Worm (Caenorhabditis elegans) whole organism, L2 larva: ENCODE results near the gene E02H9.1.
A peak's percentile ranks its signal among the peaks of the same experiment; 100 is the strongest.

Experiments
- F13H6.1 ChIP-seq: sonication (generic microtip); optimal IDR thresholded peaks from 2 replicates; lab custom pipeline; 2016; ENCODE audit warnings: missing genetic modification characterization, missing compliant biosample characterization
- R02D3.7 ChIP-seq: fragments of 150-350 bp; optimal IDR thresholded peaks from 2 replicates; lab custom pipeline; 2014; ENCODE audit warnings: missing biosample characterization, missing genetic modification characterization
- ZK546.5 ChIP-seq: sonication (generic microtip); optimal IDR thresholded peaks from 2 replicates; lab custom pipeline; 2017; ENCODE audit warnings: missing biosample characterization, missing genetic modification characterization
- alr-1 ChIP-seq: fragments of 150-350 bp; optimal IDR thresholded peaks from 2 replicates; lab custom pipeline; 2014; ENCODE audit warnings: missing biosample characterization, missing genetic modification characterization
- aly-2 ChIP-seq: fragments of 150-350 bp; optimal IDR thresholded peaks from 2 replicates; lab custom pipeline; 2014; ENCODE audit warnings: missing biosample characterization, missing genetic modification characterization
- ceh-16 ChIP-seq: fragments of 150-350 bp; optimal IDR thresholded peaks from 2 replicates; lab custom pipeline; 2014; ENCODE audit warnings: missing biosample characterization, missing genetic modification characterization
- ceh-82 ChIP-seq: fragments of 150-350 bp; optimal IDR thresholded peaks from 2 replicates; lab custom pipeline; 2014; ENCODE audit warnings: missing biosample characterization, missing genetic modification characterization
- egl-27 ChIP-seq: sonication (generic microtip); optimal IDR thresholded peaks from 3 replicates; lab custom pipeline; 2017; ENCODE audit warnings: missing biosample characterization, missing genetic modification reagents, missing genetic modification characterization
- elt-1 ChIP-seq: fragments of 150-350 bp; optimal IDR thresholded peaks from 2 replicates; lab custom pipeline; 2014; ENCODE audit warnings: missing biosample characterization, missing genetic modification characterization
- fos-1 ChIP-seq: fragments of 150-350 bp; optimal IDR thresholded peaks from 2 replicates; lab custom pipeline; 2014; ENCODE audit warnings: missing biosample characterization, missing genetic modification characterization
- gmeb-1 ChIP-seq: fragments of 150-350 bp; optimal IDR thresholded peaks from 2 replicates; lab custom pipeline; 2014; ENCODE audit warnings: missing biosample characterization, missing genetic modification characterization
- lin-11 ChIP-seq: fragments of 150-350 bp; sonication (generic microtip); optimal IDR thresholded peaks from 2 replicates; lab custom pipeline; 2014; ENCODE audit warnings: missing biosample characterization, missing genetic modification characterization, inconsistent platforms, mixed read lengths
- lin-13 ChIP-seq: fragments of 150-350 bp; optimal IDR thresholded peaks from 2 replicates; lab custom pipeline; 2014; ENCODE audit warnings: missing biosample characterization, missing genetic modification reagents, missing genetic modification characterization
- lin-39 ChIP-seq: fragments of 150-350 bp; optimal IDR thresholded peaks from 2 replicates; lab custom pipeline; 2014; ENCODE audit warnings: missing biosample characterization, missing genetic modification reagents, missing genetic modification characterization
- lsy-2 ChIP-seq, 2 experiments: fragments of 150-350 bp in 1 of 2; sonication (generic microtip) in 1 of 2; optimal IDR thresholded peaks; 2 replicates each; lab custom pipeline; 2014 to 2017; ENCODE audit warnings: missing biosample characterization in 2 of 2, missing genetic modification characterization in 2 of 2
- mab-5 ChIP-seq: fragments of 150-350 bp; optimal IDR thresholded peaks from 2 replicates; lab custom pipeline; 2014; ENCODE audit warnings: missing biosample characterization, missing genetic modification characterization
- mbf-1 ChIP-seq: sonication (generic microtip); optimal IDR thresholded peaks from 2 replicates; lab custom pipeline; 2017; ENCODE audit warnings: missing biosample characterization, missing genetic modification characterization
- mdl-1 ChIP-seq, 2 experiments: fragments of 150-350 bp in 1 of 2; sonication (generic microtip) in 1 of 2; optimal IDR thresholded peaks; 2 replicates each; lab custom pipeline; 2017; ENCODE audit warnings: missing biosample characterization in 2 of 2, missing genetic modification characterization in 2 of 2
- nhr-10 ChIP-seq: sonication (generic microtip); optimal IDR thresholded peaks from 2 replicates; lab custom pipeline; 2017; ENCODE audit warnings: missing biosample characterization, missing genetic modification characterization
- nhr-12 ChIP-seq: fragments of 150-350 bp; optimal IDR thresholded peaks from 2 replicates; lab custom pipeline; 2014; ENCODE audit warnings: missing biosample characterization, missing genetic modification characterization
- nhr-129 ChIP-seq: fragments of 150-350 bp; optimal IDR thresholded peaks from 2 replicates; lab custom pipeline; 2014; ENCODE audit warnings: missing biosample characterization, missing genetic modification characterization
- nhr-23 ChIP-seq: fragments of 150-350 bp; optimal IDR thresholded peaks from 2 replicates; lab custom pipeline; 2014; ENCODE audit warnings: missing biosample characterization, missing genetic modification reagents, missing genetic modification characterization
- nhr-237 ChIP-seq: fragments of 150-350 bp; optimal IDR thresholded peaks from 2 replicates; lab custom pipeline; 2014; ENCODE audit warnings: missing biosample characterization, missing genetic modification characterization
- nhr-25 ChIP-seq: fragments of 150-350 bp; sonication (generic microtip); optimal IDR thresholded peaks from 3 replicates; lab custom pipeline; 2014; ENCODE audit warnings: missing biosample characterization, missing genetic modification characterization
- nhr-6 ChIP-seq: fragments of 150-350 bp; optimal IDR thresholded peaks from 2 replicates; lab custom pipeline; 2014; ENCODE audit warnings: missing biosample characterization, missing genetic modification characterization
- nhr-77 ChIP-seq: fragments of 150-350 bp; optimal IDR thresholded peaks from 2 replicates; lab custom pipeline; 2014; ENCODE audit warnings: missing biosample characterization, missing genetic modification characterization
- peb-1 ChIP-seq: fragments of 150-350 bp; optimal IDR thresholded peaks from 2 replicates; lab custom pipeline; 2014; ENCODE audit warnings: missing biosample characterization, missing genetic modification characterization
- skn-1 ChIP-seq: sonication (generic microtip); optimal IDR thresholded peaks from 2 replicates; lab custom pipeline; 2017; ENCODE audit warnings: missing biosample characterization, missing genetic modification characterization
- sma-3 ChIP-seq: sonication (generic microtip); optimal IDR thresholded peaks from 2 replicates; lab custom pipeline; 2016; ENCODE audit warnings: missing genetic modification reagents, missing genetic modification characterization, missing compliant biosample characterization
- sma-9 ChIP-seq, 2 experiments: fragments of 150-350 bp in 1 of 2; sonication (generic microtip) in 1 of 2; optimal IDR thresholded peaks; 2 replicates each; lab custom pipeline; 2014 to 2016; ENCODE audit warnings: missing genetic modification characterization in 2 of 2, mild to moderate bottlenecking in 1 of 2, missing biosample characterization in 1 of 2, missing compliant biosample characterization in 1 of 2, missing genetic modification reagents in 1 of 2, moderate library complexity in 1 of 2
- snpc-4 ChIP-seq: fragments of 150-350 bp; optimal IDR thresholded peaks from 2 replicates; lab custom pipeline; 2014; ENCODE audit warnings: missing biosample characterization, missing genetic modification characterization
- unc-39 ChIP-seq: fragments of 150-350 bp; optimal IDR thresholded peaks from 2 replicates; lab custom pipeline; 2014; ENCODE audit warnings: missing biosample characterization, missing genetic modification characterization
- unc-62 ChIP-seq: fragments of 150-350 bp; optimal IDR thresholded peaks from 2 replicates; lab custom pipeline; 2014; ENCODE audit warnings: missing biosample characterization, missing genetic modification reagents, missing genetic modification characterization
- zag-1 ChIP-seq: fragments of 150-350 bp; optimal IDR thresholded peaks from 2 replicates; lab custom pipeline; 2014; ENCODE audit warnings: missing biosample characterization, missing genetic modification characterization
- ztf-1 ChIP-seq: fragments of 200-800 bp; sonication (Bioruptor generic); conservative IDR thresholded peaks from 2 replicates; pipeline ENCODE4 v1.3.6; 2022; ENCODE audit warnings: missing genetic modification characterization, missing compliant biosample characterization
- ztf-11 ChIP-seq: sonication (generic microtip); optimal IDR thresholded peaks from 2 replicates; lab custom pipeline; 2017; ENCODE audit warnings: missing biosample characterization, missing genetic modification characterization
- ztf-4 ChIP-seq: fragments of 150-350 bp; optimal IDR thresholded peaks from 2 replicates; lab custom pipeline; 2014; ENCODE audit warnings: missing biosample characterization, missing genetic modification characterization

Gene E02H9.1

ce11 chrIII:2471855-2472254 lies 3.6 kb downstream of the E02H9.1 start (continued):
- TF ChIP-seq sma-3 = no peak
- no peak for TF ChIP-seq skn-1
- peak in 1 of 2 experiments; percentile 41 for TF ChIP-seq mdl-1 (tag; optimal IDR thresholded peaks at IDR 0.05; lab: Kevin White, UChicago)
- no peak for TF ChIP-seq egl-27 (tag; lab: Kevin White, UChicago)
- no peak for TF ChIP-seq ZK546.5 (tag; lab: Kevin White, UChicago)
- peak; percentile 2 for TF ChIP-seq mab-5 (tag; lab: Kevin White, UChicago)
- TF ChIP-seq zag-1 (tag; lab: Kevin White, UChicago) = no peak
- no peak for TF ChIP-seq nhr-12 (tag; lab: Kevin White, UChicago)
- peak in 1 of 2 experiments; percentile 67 for TF ChIP-seq lsy-2 (tag; optimal IDR thresholded peaks at IDR 0.05; lab: Kevin White, UChicago)
- TF ChIP-seq peb-1 (tag; lab: Kevin White, UChicago) = no peak
- TF ChIP-seq ztf-1 = no peak
- no peak for TF ChIP-seq aly-2 (tag; lab: Kevin White, UChicago)
- no peak for TF ChIP-seq nhr-25
- TF ChIP-seq sma-9 (GFP tag; optimal IDR thresholded peaks at IDR 0.05; lab: Kevin White, UChicago) = no peak
- TF ChIP-seq sma-9 (tag; optimal IDR thresholded peaks at IDR 0.05; lab: Kevin White, UChicago) = no peak
- TF ChIP-seq nhr-6 (tag; lab: Kevin White, UChicago) = no peak
- TF ChIP-seq ceh-16 = no peak

ce11 chrIII:2473554-2473953 lies 5.3 kb downstream of the E02H9.1 start, which contains the start of gene smg-6:
TSS of gene smg-6 (plus strand) at chrIII:2473854.
- no peak for TF ChIP-seq gmeb-1 (tag; lab: Kevin White, UChicago)
- no peak for TF ChIP-seq ztf-1
- TF ChIP-seq unc-39 (tag; lab: Kevin White, UChicago) = no peak
- no peak for TF ChIP-seq mbf-1 (tag; lab: Kevin White, UChicago)
- TF ChIP-seq nhr-6 (tag; lab: Kevin White, UChicago) = no peak
- TF ChIP-seq, all 48 proteins: peak for 0

- TF ChIP-seq peb-1 (tag; lab: Kevin White, UChicago) = no peak
- no peak for TF ChIP-seq lin-39 (tag; lab: Kevin White, UChicago)
- TF ChIP-seq unc-62 (GFP tag; lab: Kevin White, UChicago) = no peak
- no peak for TF ChIP-seq ceh-16
- no peak for TF ChIP-seq nhr-10
- no peak for TF ChIP-seq sma-3
- TF ChIP-seq nhr-6 (tag; lab: Kevin White, UChicago) = no peak
- TF ChIP-seq snpc-4 = no peak
- TF ChIP-seq alr-1 (tag; lab: Kevin White, UChicago) = no peak
- TF ChIP-seq nhr-237 (tag; lab: Kevin White, UChicago) = no peak
- TF ChIP-seq nhr-12 (tag; lab: Kevin White, UChicago) = no peak
- no peak for TF ChIP-seq egl-27 (tag; lab: Kevin White, UChicago)
- TF ChIP-seq nhr-77 (tag; lab: Kevin White, UChicago) = no peak
- TF ChIP-seq lin-11 = no peak
- no peak for TF ChIP-seq F13H6.1
- no peak for TF ChIP-seq unc-39 (tag; lab: Kevin White, UChicago)
- TF ChIP-seq lin-13 (GFP tag; lab: Kevin White, UChicago) = no peak
- TF ChIP-seq nhr-23 (tag; lab: Kevin White, UChicago) = no peak
- no peak for TF ChIP-seq lsy-2 (tag; optimal IDR thresholded peaks at IDR 0.05; lab: Kevin White, UChicago)
- TF ChIP-seq ceh-82 = no peak
Observed at ce11 chrIII:2474781-2475180, 6.5 kb downstream of the E02H9.1 start.

ce11 chrIII:2477303-2477702 lies 9.0 kb downstream of the E02H9.1 start:
- TF ChIP-seq nhr-12 (tag; lab: Kevin White, UChicago) (no peak), ztf-11 (tag; lab: Kevin White, UChicago) (no peak), F13H6.1 (no peak), nhr-129 (tag; lab: Kevin White, UChicago) (no peak), ceh-16 (no peak), fos-1 (no peak), skn-1 (no peak), R02D3.7 (tag; lab: Kevin White, UChicago) (no peak), sma-9 (GFP tag; optimal IDR thresholded peaks at IDR 0.05; lab: Kevin White, UChicago) (no peak), sma-9 (tag; optimal IDR thresholded peaks at IDR 0.05; lab: Kevin White, UChicago) (no peak), ztf-4 (tag; lab: Kevin White, UChicago) (no peak)

ce11 chrIII:2478605-2479004 lies 10.3 kb downstream of the E02H9.1 start:
- TF ChIP-seq elt-1 (tag; lab: Kevin White, UChicago) (no peak), sma-3 (no peak), zag-1 (tag; lab: Kevin White, UChicago) (no peak)
